Fruit fly (Drosophila melanogaster) whole organism, adult: ENCODE data around the gene Ppm1.

ENCODE experiments used
- CG33017 ChIP-seq: fragments of 200-800 bp; sonication (Bioruptor generic); optimal IDR thresholded peaks from 2 replicates; lab custom pipeline; 2018; ENCODE audit warnings: missing biosample characterization, mild to moderate bottlenecking, missing genetic modification characterization, moderate library complexity
- CG7045 ChIP-seq: fragments of 200-800 bp; sonication (Bioruptor generic); optimal IDR thresholded peaks from 2 replicates; lab custom pipeline; 2017; ENCODE audit warnings: missing biosample characterization, mild to moderate bottlenecking, missing genetic modification characterization
- Crg-1 ChIP-seq: fragments of 200-800 bp; sonication (Bioruptor generic); optimal IDR thresholded peaks from 2 replicates; lab custom pipeline; 2016; ENCODE audit warnings: missing biosample characterization, missing genetic modification characterization
- bab1 ChIP-seq: fragments of 200-800 bp; sonication (Bioruptor generic); optimal IDR thresholded peaks from 3 replicates; lab custom pipeline; 2019; ENCODE audit warnings: missing biosample characterization, mild to moderate bottlenecking, missing genetic modification characterization, moderate library complexity
- ovo ChIP-seq: fragments of 200-800 bp; sonication (Bioruptor generic); optimal IDR thresholded peaks from 2 replicates; lab custom pipeline; 2016; ENCODE audit warnings: missing biosample characterization, missing genetic modification characterization
- pad ChIP-seq: fragments of 200-800 bp; sonication (Bioruptor generic); optimal IDR thresholded peaks from 3 replicates; lab custom pipeline; 2017; ENCODE audit warnings: missing biosample characterization, missing genetic modification characterization, mild to moderate bottlenecking, moderate library complexity, missing genetic modification reagents
- tj ChIP-seq: fragments of 200-800 bp; sonication (Bioruptor generic); optimal IDR thresholded peaks from 3 replicates; lab custom pipeline; 2017; ENCODE audit warnings: missing biosample characterization, mild to moderate bottlenecking, missing genetic modification characterization, moderate library complexity

DNA sequence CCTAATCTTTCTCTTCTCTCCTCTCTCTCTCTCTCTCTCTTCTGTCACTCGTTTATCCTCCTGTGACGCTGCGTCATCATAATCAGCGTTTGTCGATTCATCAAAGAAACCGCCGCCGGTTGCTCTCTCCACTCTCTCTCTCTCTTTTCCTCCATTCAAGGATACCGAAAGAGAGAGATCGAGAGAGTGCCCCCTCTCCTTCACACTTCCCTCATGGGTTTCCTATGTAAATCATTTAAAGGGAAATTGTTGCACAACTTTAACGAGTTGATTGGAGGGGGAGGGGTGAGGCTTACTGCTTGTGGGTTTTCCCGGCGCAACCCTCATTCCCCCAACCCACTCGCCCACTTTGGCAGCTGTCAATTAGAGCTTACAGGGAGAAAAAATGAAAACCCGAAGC is 36.9 kb upstream of the Ppm1 start:
- TF ChIP-seq ovo (GFP tag; lab: Kevin White, UChicago) (no peak), CG7045 (GFP tag; lab: Kevin White, UChicago) (no peak), CG33017 (tag; lab: Kevin White, UChicago) (no peak), tj (GFP tag; lab: Kevin White, UChicago) (peak; percentile 32), bab1 (no peak), Crg-1 (GFP tag; lab: Kevin White, UChicago) (no peak), pad (GFP tag; lab: Kevin White, UChicago) (no peak)
